Worm (Caenorhabditis elegans): ENCODE results near the gene E02H9.7.
"Not testable (repeated sequence)": the region's sequence is repeated elsewhere in the genome, so short reads cannot be mapped to it uniquely, and the experiment has no call there.

Gene E02H9.7

ce11 chrIII:2435373-2435772 is 10.1 kb downstream of the E02H9.7 start, which contains the start of gene W04B5.6:
Gene W04B5.6, minus strand, starts transcription at chrIII:2435473.
- not testable (repeated sequence) for TF ChIP-seq nhr-11 (tag; optimal IDR thresholded peaks at IDR 0.05); fos-1 (tag; optimal IDR thresholded peaks at IDR 0.05); hpl-2 (GFP tag; optimal IDR thresholded peaks at IDR 0.05)

ce11 chrIII:2432925-2433324 is 12.5 kb downstream of the E02H9.7 start:
- peak; percentile 36 to 42 for TF ChIP-seq efl-1 (optimal IDR thresholded peaks at IDR 0.05)
- TF ChIP-seq efl-1 (GFP tag; optimal IDR thresholded peaks at IDR 0.05 in 1 of 2), result peak in 1 of 2 experiments; percentile 88
- TF ChIP-seq dsc-1 (tag; optimal IDR thresholded peaks at IDR 0.05), result peak; percentile 32
- no peak for TF ChIP-seq egl-27 (tag; optimal IDR thresholded peaks at IDR 0.05)
- no peak for TF ChIP-seq unc-62 (GFP tag; optimal IDR thresholded peaks at IDR 0.05)

- TF ChIP-seq lsy-2 (tag; optimal IDR thresholded peaks at IDR 0.05), result peak in 1 of 2 experiments; percentile 35
- peak; percentile 5 for TF ChIP-seq swsn-7 (tag; optimal IDR thresholded peaks at IDR 0.05)
- no peak for TF ChIP-seq nhr-76 (tag; optimal IDR thresholded peaks at IDR 0.05)
- TF ChIP-seq dpl-1 (GFP tag; optimal IDR thresholded peaks at IDR 0.05), result peak in 1 of 3 experiments; percentile 29
- TF ChIP-seq rnt-1 (tag; optimal IDR thresholded peaks at IDR 0.05), result peak; percentile 22
- TF ChIP-seq ceh-82 (tag; optimal IDR thresholded peaks at IDR 0.05), result peak in 1 of 3 experiments; percentile 28
- TF ChIP-seq ztf-11 (tag; optimal IDR thresholded peaks at IDR 0.05), result no peak
- TF ChIP-seq elt-3 (tag; optimal IDR thresholded peaks at IDR 0.05), result no peak
- TF ChIP-seq efl-1 (optimal IDR thresholded peaks at IDR 0.05), result peak; percentile 55 to 58
- TF ChIP-seq efl-1 (GFP tag; optimal IDR thresholded peaks at IDR 0.05 in 1 of 2), result peak in 1 of 2 experiments; percentile 83
- peak in 1 of 2 experiments; percentile 16 for TF ChIP-seq lin-35 (GFP tag; optimal IDR thresholded peaks at IDR 0.05)
- no peak for TF ChIP-seq mef-2 (tag; optimal IDR thresholded peaks at IDR 0.05)
- peak; percentile 20 for TF ChIP-seq dsc-1 (tag; optimal IDR thresholded peaks at IDR 0.05)
- peak; percentile 9 for TF ChIP-seq F16B12.6 (tag; optimal IDR thresholded peaks at IDR 0.05)
- no peak for TF ChIP-seq C16A3.4 (tag; optimal IDR thresholded peaks at IDR 0.05)
- no peak for TF ChIP-seq ama-1 (optimal IDR thresholded peaks at IDR 0.05)
- TF ChIP-seq fkh-8 (tag; optimal IDR thresholded peaks at IDR 0.05), result peak; percentile 5
- peak; percentile 12 for TF ChIP-seq nhr-71 (tag; optimal IDR thresholded peaks at IDR 0.05)
- TF ChIP-seq Y116A8C.19 (tag; optimal IDR thresholded peaks at IDR 0.05; ENCODE audit: borderline replicate concordance), result no peak
Measured at ce11 chrIII:2426122-2426521, 19.4 kb downstream of the E02H9.7 start, which contains the start of gene W04B5.8. Gene W04B5.8, plus strand, starts transcription at chrIII:2426316.

ce11 chrIII:2424783-2425329 is 20.6 kb downstream of the E02H9.7 start:
- TF ChIP-seq ceh-8 (GFP tag; optimal IDR thresholded peaks at IDR 0.05), result peak; percentile 54
- no peak for TF ChIP-seq pag-3 (tag; optimal IDR thresholded peaks at IDR 0.05; ENCODE audit: borderline replicate concordance, insufficient read depth)
- no peak for TF ChIP-seq mef-2 (tag; optimal IDR thresholded peaks at IDR 0.05)
- no peak for TF ChIP-seq ceh-82 (tag; optimal IDR thresholded peaks at IDR 0.05)
- no peak for TF ChIP-seq lsy-2 (tag; optimal IDR thresholded peaks at IDR 0.05)
- no peak for TF ChIP-seq alr-1 (tag; optimal IDR thresholded peaks at IDR 0.05; ENCODE audit: borderline replicate concordance)
- TF ChIP-seq nhr-47 (tag; optimal IDR thresholded peaks at IDR 0.05), result no peak

ce11 chrIII:2423638-2424037 is 21.8 kb downstream of the E02H9.7 start:
- no peak for TF ChIP-seq ceh-90 (tag; optimal IDR thresholded peaks at IDR 0.05)
- TF ChIP-seq mef-2 (tag; optimal IDR thresholded peaks at IDR 0.05), result no peak

ce11 chrIII:2421226-2421625 is 24.2 kb downstream of the E02H9.7 start:
- TF ChIP-seq nhr-12 (tag; optimal IDR thresholded peaks at IDR 0.05) (no peak), sox-4 (tag; optimal IDR thresholded peaks at IDR 0.05) (no peak), sptf-1 (tag; optimal IDR thresholded peaks at IDR 0.05) (no peak), efl-3 (GFP tag; optimal IDR thresholded peaks at IDR 0.05) (no peak), xbp-1 (tag; optimal IDR thresholded peaks at IDR 0.05) (no peak), C34B4.2 (tag; optimal IDR thresholded peaks at IDR 0.05) (no peak)
